Fruit fly (Drosophila melanogaster): ENCODE data around the gene mtSSB.
A peak's percentile ranks its signal among the peaks of the same experiment; 100 is the strongest.

Gene mtSSB

DNA sequence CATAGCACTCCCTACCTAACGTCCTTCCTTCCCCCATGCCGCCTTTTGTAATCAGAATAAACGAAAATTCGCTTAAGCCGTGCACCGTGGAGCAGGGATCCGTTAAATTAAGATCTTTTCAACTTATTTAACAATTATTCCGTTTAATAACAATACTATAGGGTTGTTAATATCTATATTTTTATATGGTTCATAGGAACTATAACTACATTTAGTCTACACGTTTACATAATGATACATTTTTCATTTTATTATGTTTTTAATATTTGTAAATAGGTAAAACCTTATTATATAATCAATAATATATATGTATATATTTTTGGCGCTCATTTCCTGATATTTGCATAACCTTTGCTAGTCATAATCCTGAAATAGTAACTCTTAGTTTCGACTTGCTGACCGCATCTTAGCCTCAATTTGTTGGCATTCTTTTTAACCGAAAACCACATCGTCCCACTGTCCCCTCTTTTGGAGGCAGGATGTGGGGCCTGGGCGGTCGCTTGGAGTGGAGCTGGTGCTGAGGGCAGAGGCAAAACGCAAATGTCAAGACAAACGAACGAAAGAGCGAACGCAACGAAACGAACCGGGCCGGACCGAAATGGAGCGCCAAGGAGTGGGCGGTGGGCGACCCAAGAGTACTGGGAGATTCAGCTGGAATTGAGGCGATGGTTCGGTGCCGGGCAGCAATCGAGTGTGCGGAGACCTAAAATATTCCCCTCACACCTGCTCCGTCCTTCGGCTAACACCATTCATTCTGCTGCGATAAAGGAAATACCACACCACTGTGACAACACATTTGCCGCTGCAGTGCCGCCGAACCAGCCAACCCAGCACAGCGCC is 4.9 kb upstream of the mtSSB start (continued):
- TF ChIP-seq CG15336 (GFP tag; IDR thresholded peaks at IDR 0.05) = no peak
- TF ChIP-seq vri (GFP tag; optimal IDR thresholded peaks at IDR 0.05) = peak; percentile 38
- TF ChIP-seq CG7368 (GFP tag; optimal IDR thresholded peaks at IDR 0.05) = peak; percentile 55
- TF ChIP-seq Smox (GFP tag; optimal IDR thresholded peaks at IDR 0.05) = peak; percentile 66
- peak; percentile 86 for TF ChIP-seq Eip78C (GFP tag)
- peak; percentile 42 for TF ChIP-seq pdm3 (GFP tag; optimal IDR thresholded peaks at IDR 0.05)
- TF ChIP-seq Sox15 (GFP tag; optimal IDR thresholded peaks at IDR 0.05) = peak; percentile 71
- peak; percentile 80 for TF ChIP-seq esn (GFP tag; optimal IDR thresholded peaks at IDR 0.05)
- TF ChIP-seq CG32006 (GFP tag; optimal IDR thresholded peaks at IDR 0.05) = peak; percentile 87
- peak; percentile 69 for TF ChIP-seq net (GFP tag; optimal IDR thresholded peaks at IDR 0.05)
- peak; percentile 89 for TF ChIP-seq CG3032 (tag; optimal IDR thresholded peaks at IDR 0.05)
- peak; percentile 39 for TF ChIP-seq fd85E (GFP tag; optimal IDR thresholded peaks at IDR 0.05)
- TF ChIP-seq CG6792 (GFP tag; optimal IDR thresholded peaks at IDR 0.05) = peak; percentile 70
- peak; percentile 58 to 90 for TF ChIP-seq ss (GFP tag; optimal IDR thresholded peaks at IDR 0.05)
- peak; percentile 16 for TF ChIP-seq Eip93F (GFP tag; optimal IDR thresholded peaks at IDR 0.05)
- peak; percentile 82 for TF ChIP-seq CG10669 (GFP tag; optimal IDR thresholded peaks at IDR 0.05)
- TF ChIP-seq cyc (GFP tag; optimal IDR thresholded peaks at IDR 0.05) = peak; percentile 54
- peak; percentile 75 for TF ChIP-seq CG3919 (GFP tag; optimal IDR thresholded peaks at IDR 0.05)

dm6 chr3R:16208924-16209713 is 4.1 kb upstream of the mtSSB start:
- TF ChIP-seq Sox15 (GFP tag; optimal IDR thresholded peaks at IDR 0.05) (peak; percentile 60), ss (GFP tag; optimal IDR thresholded peaks at IDR 0.05) (peak; percentile 48 to 73), Eip75B (GFP tag; optimal IDR thresholded peaks at IDR 0.05) (peak; percentile 55), CG3032 (tag; optimal IDR thresholded peaks at IDR 0.05) (peak; percentile 88), CG11762 (GFP tag; optimal IDR thresholded peaks at IDR 0.05; ENCODE audit: insufficient read depth) (peak; percentile 48), Hr39 (GFP tag; optimal IDR thresholded peaks at IDR 0.05) (peak; percentile 60), net (GFP tag; optimal IDR thresholded peaks at IDR 0.05) (peak; percentile 1), CG6163 (GFP tag; IDR thresholded peaks at IDR 0.05) (peak; percentile 71), OdsH (GFP tag; optimal IDR thresholded peaks at IDR 0.05) (peak; percentile 74), Gug (GFP tag; IDR thresholded peaks at IDR 0.05) (no peak), Lpt (GFP tag; optimal IDR thresholded peaks at IDR 0.05) (no peak), Ets96B (tag; optimal IDR thresholded peaks at IDR 0.05) (peak; percentile 84), topi (GFP tag; optimal IDR thresholded peaks at IDR 0.05) (peak; percentile 47), eg (GFP tag; IDR thresholded peaks at IDR 0.05) (peak; percentile 29; the same call in 2 of the 3 replicates), acj6 (GFP tag; optimal IDR thresholded peaks at IDR 0.05) (peak; percentile 77), lz (GFP tag; optimal IDR thresholded peaks at IDR 0.05) (peak; percentile 54), CG8632 (GFP tag; optimal IDR thresholded peaks at IDR 0.05) (peak; percentile 81), dsx (GFP tag; optimal IDR thresholded peaks at IDR 0.05; ENCODE audit: poor library complexity, severe bottlenecking) (peak; percentile 72), CG11294 (GFP tag; IDR thresholded peaks at IDR 0.05) (peak; percentile 15; the same call in 1 of the 2 replicates), CG15336 (GFP tag; IDR thresholded peaks at IDR 0.05) (peak; percentile 47; the same call in 1 of the 2 replicates), pdm3 (GFP tag; optimal IDR thresholded peaks at IDR 0.05) (peak; percentile 63), Met (GFP tag; optimal IDR thresholded peaks at IDR 0.05) (peak; percentile 61), CG8319 (GFP tag; optimal IDR thresholded peaks at IDR 0.05) (no peak), fd85E (GFP tag; optimal IDR thresholded peaks at IDR 0.05) (no peak), fd59A (GFP tag; optimal IDR thresholded peaks at IDR 0.05) (peak; percentile 46), CG32006 (GFP tag; optimal IDR thresholded peaks at IDR 0.05) (peak; percentile 88), Hr38 (GFP tag; optimal IDR thresholded peaks at IDR 0.05) (no peak), cyc (GFP tag; optimal IDR thresholded peaks at IDR 0.05) (peak; percentile 51), CG7368 (GFP tag; optimal IDR thresholded peaks at IDR 0.05) (no peak), CG4318 (GFP tag; optimal IDR thresholded peaks at IDR 0.05) (peak; percentile 80), CG1621 (tag; optimal IDR thresholded peaks at IDR 0.05) (no peak), CG10631 (GFP tag; optimal IDR thresholded peaks at IDR 0.05) (peak; percentile 87), Ets21C (GFP tag; optimal IDR thresholded peaks at IDR 0.05) (no peak), salr (GFP tag; optimal IDR thresholded peaks at IDR 0.05) (peak; percentile 35 to 87), CG6792 (GFP tag; optimal IDR thresholded peaks at IDR 0.05) (peak; percentile 6), CG8119 (GFP tag; IDR thresholded peaks at IDR 0.05) (peak; percentile 36; the same call in 2 of the 3 replicates), Sox102F (GFP tag; optimal IDR thresholded peaks at IDR 0.05) (peak; percentile 46), spab (GFP tag; optimal IDR thresholded peaks at IDR 0.05) (peak; percentile 87)
